Worm (Caenorhabditis elegans) whole organism, L1 larva: ENCODE measurements around the gene T01D1.5.

Experiments used
- C34B4.2 ChIP-seq: sonication (generic microtip); optimal IDR thresholded peaks from 2 replicates; lab custom pipeline; 2017; ENCODE audit warnings: mild to moderate bottlenecking, missing genetic modification characterization, missing compliant biosample characterization
- Y116A8C.19 ChIP-seq: sonication (generic microtip); optimal IDR thresholded peaks from 2 replicates; lab custom pipeline; 2016; ENCODE audit warnings: missing compliant biosample characterization, missing genetic modification characterization, borderline replicate concordance
- aha-1 ChIP-seq: fragments of 150-350 bp; optimal IDR thresholded peaks from 2 replicates; lab custom pipeline; 2014; ENCODE audit warnings: missing biosample characterization, missing genetic modification characterization
- ceh-82 ChIP-seq, 3 experiments: fragments of 150-350 bp in 1 of 3; sonication (generic microtip) in 2 of 3; optimal IDR thresholded peaks; 2 replicates each; lab custom pipeline; 2014 to 2017; ENCODE audit warnings: missing biosample characterization in 3 of 3, missing genetic modification characterization in 3 of 3
- ceh-88 ChIP-seq: fragments of 200-800 bp; sonication (Bioruptor generic); IDR thresholded peaks from 2 replicates; pipeline ENCODE4 v1.3.6; 2022; ENCODE audit warnings: missing genetic modification characterization, missing compliant biosample characterization
- ces-1 ChIP-seq: fragments of 150-350 bp; optimal IDR thresholded peaks from 2 replicates; lab custom pipeline; 2014; ENCODE audit warnings: missing biosample characterization, missing genetic modification reagents, missing genetic modification characterization
- dpl-1 ChIP-seq, 3 experiments: fragments of 150-350 bp in 2 of 3; sonication (generic microtip) in 1 of 3; optimal IDR thresholded peaks; 2 replicates each; lab custom pipeline; 2014 to 2017; ENCODE audit warnings: missing biosample characterization in 3 of 3, missing genetic modification characterization in 3 of 3, missing genetic modification reagents in 3 of 3
- efl-1 ChIP-seq, 4 experiments: fragments of 150-350 bp; optimal IDR thresholded peaks in 3 of 4; peaks in 1 of 4; 1 replicate in 1 of 4; 2 replicates in 3 of 4; lab custom pipeline; 2014; ENCODE audit warnings: missing biosample characterization in 2 of 4, missing genetic modification characterization in 2 of 4, missing genetic modification reagents in 2 of 4
- egl-27 ChIP-seq, 2 experiments: fragments of 150-350 bp in 1 of 2; sonication (generic microtip); optimal IDR thresholded peaks; 3 replicates each; lab custom pipeline; 2017 to 2018; ENCODE audit warnings: missing biosample characterization in 2 of 2, missing genetic modification characterization in 2 of 2, missing genetic modification reagents in 2 of 2
- elt-2 ChIP-seq: sonication (generic microtip); optimal IDR thresholded peaks from 2 replicates; lab custom pipeline; 2016; ENCODE audit warnings: missing genetic modification characterization, mild to moderate bottlenecking, inconsistent platforms, missing compliant biosample characterization, missing genetic modification reagents
- elt-3 ChIP-seq, 6 experiments: fragments of 150-350 bp in 1 of 6; sonication (generic microtip); optimal IDR thresholded peaks; 2 replicates each; lab custom pipeline; 2017 to 2018; ENCODE audit warnings: missing biosample characterization in 6 of 6, missing genetic modification characterization in 6 of 6, inconsistent platforms in 1 of 6
- ets-5 ChIP-seq: fragments of 200-800 bp; sonication (Bioruptor generic); IDR thresholded peaks from 2 replicates; pipeline ENCODE4 v1.3.6; 2022; ENCODE audit warnings: missing genetic modification characterization, missing compliant biosample characterization
- fkh-10 ChIP-seq: sonication (generic microtip); optimal IDR thresholded peaks from 2 replicates; lab custom pipeline; 2017; ENCODE audit warnings: missing biosample characterization, missing genetic modification reagents, missing genetic modification characterization
- fkh-4 ChIP-seq: sonication (generic microtip); optimal IDR thresholded peaks from 2 replicates; lab custom pipeline; 2016; ENCODE audit warnings: missing compliant biosample characterization, missing genetic modification characterization, borderline replicate concordance
- fkh-8 ChIP-seq: sonication (generic microtip); optimal IDR thresholded peaks from 2 replicates; lab custom pipeline; 2016; ENCODE audit warnings: mild to moderate bottlenecking, missing genetic modification characterization, missing compliant biosample characterization
- fos-1 ChIP-seq: fragments of 150-350 bp; optimal IDR thresholded peaks from 2 replicates; lab custom pipeline; 2014; ENCODE audit warnings: missing biosample characterization, missing genetic modification characterization
- hlh-17 ChIP-seq: fragments of 200-800 bp; sonication (Bioruptor generic); optimal IDR thresholded peaks from 2 replicates; lab custom pipeline; 2018; ENCODE audit warnings: missing genetic modification characterization, mild to moderate bottlenecking, missing compliant biosample characterization, moderate library complexity, borderline replicate concordance
- hpl-2 ChIP-seq: fragments of 150-350 bp; optimal IDR thresholded peaks from 2 replicates; lab custom pipeline; 2014; ENCODE audit warnings: missing biosample characterization, missing genetic modification reagents, missing genetic modification characterization
- irx-1 ChIP-seq: sonication (generic microtip); optimal IDR thresholded peaks from 2 replicates; lab custom pipeline; 2016; ENCODE audit warnings: missing genetic modification characterization, missing compliant biosample characterization
- isw-1 ChIP-seq: fragments of 200-800 bp; sonication (Bioruptor generic); IDR thresholded peaks from 2 replicates; pipeline ENCODE4 v1.3.6; 2022; ENCODE audit warnings: missing genetic modification characterization, missing compliant biosample characterization
- lin-14 ChIP-seq: fragments of 200-800 bp; sonication (Bioruptor generic); optimal IDR thresholded peaks from 2 replicates; lab custom pipeline; 2018; ENCODE audit warnings: mild to moderate bottlenecking, missing genetic modification characterization, moderate library complexity, missing compliant biosample characterization
- lin-35 ChIP-seq, 2 experiments: fragments of 150-350 bp; optimal IDR thresholded peaks; 2 replicates each; lab custom pipeline; 2014; ENCODE audit warnings: missing biosample characterization in 2 of 2, missing genetic modification characterization in 2 of 2, missing genetic modification reagents in 2 of 2
- lin-39 ChIP-seq: fragments of 150-350 bp; optimal IDR thresholded peaks from 2 replicates; lab custom pipeline; 2014; ENCODE audit warnings: missing biosample characterization, missing genetic modification reagents, missing genetic modification characterization
- lir-3 ChIP-seq: sonication (generic microtip); optimal IDR thresholded peaks from 2 replicates; lab custom pipeline; 2016; ENCODE audit warnings: mild to moderate bottlenecking, missing genetic modification characterization, moderate library complexity, missing compliant biosample characterization; ENCODE audit not compliant: poor library complexity
- mab-9 ChIP-seq: fragments of 200-800 bp; sonication (Bioruptor generic); IDR thresholded peaks from 2 replicates; pipeline ENCODE4 v1.3.6; 2022; ENCODE audit warnings: missing genetic modification reagents, missing genetic modification characterization, missing compliant biosample characterization
- mep-1 ChIP-seq: fragments of 150-350 bp; optimal IDR thresholded peaks from 2 replicates; lab custom pipeline; 2014; ENCODE audit warnings: missing biosample characterization, missing genetic modification characterization
- nhr-11 ChIP-seq: fragments of 150-350 bp; optimal IDR thresholded peaks from 2 replicates; lab custom pipeline; 2014; ENCODE audit warnings: missing biosample characterization, missing genetic modification characterization
- nhr-12 ChIP-seq: sonication (generic microtip); optimal IDR thresholded peaks from 2 replicates; lab custom pipeline; 2017; ENCODE audit warnings: missing biosample characterization, missing genetic modification characterization
- nhr-19 ChIP-seq: fragments of 200-800 bp; sonication (Bioruptor generic); conservative IDR thresholded peaks from 2 replicates; pipeline ENCODE4 v1.3.6; 2022; ENCODE audit warnings: missing genetic modification characterization, missing compliant biosample characterization
- nhr-20 ChIP-seq: sonication (generic microtip); optimal IDR thresholded peaks from 2 replicates; lab custom pipeline; 2016; ENCODE audit warnings: mild to moderate bottlenecking, missing genetic modification characterization, missing compliant biosample characterization
- nhr-47 ChIP-seq: sonication (generic microtip); optimal IDR thresholded peaks from 2 replicates; lab custom pipeline; 2016; ENCODE audit warnings: mild to moderate bottlenecking, missing genetic modification characterization, moderate library complexity, missing compliant biosample characterization
- nhr-71 ChIP-seq: sonication (generic microtip); optimal IDR thresholded peaks from 2 replicates; lab custom pipeline; 2016; ENCODE audit warnings: mild to moderate bottlenecking, missing genetic modification characterization, moderate library complexity, missing compliant biosample characterization
- nhr-84 ChIP-seq: sonication (generic microtip); optimal IDR thresholded peaks from 2 replicates; lab custom pipeline; 2017; ENCODE audit warnings: missing biosample characterization, missing genetic modification characterization
- nhr-90 ChIP-seq: sonication (generic microtip); optimal IDR thresholded peaks from 2 replicates; lab custom pipeline; 2016; ENCODE audit warnings: mild to moderate bottlenecking, missing genetic modification characterization, missing compliant biosample characterization; ENCODE audit not compliant: poor library complexity
- pag-3 ChIP-seq: sonication (generic microtip); optimal IDR thresholded peaks from 2 replicates; lab custom pipeline; 2017; ENCODE audit warnings: missing genetic modification characterization, mild to moderate bottlenecking, missing compliant biosample characterization, antibody characterized with exemption, borderline replicate concordance; ENCODE audit not compliant: insufficient read depth
- pax-3 ChIP-seq: fragments of 200-800 bp; sonication (Bioruptor generic); optimal IDR thresholded peaks from 2 replicates; lab custom pipeline; 2018; ENCODE audit warnings: mild to moderate bottlenecking, missing genetic modification characterization, moderate library complexity, missing compliant biosample characterization
- rnt-1 ChIP-seq: sonication (generic microtip); optimal IDR thresholded peaks from 2 replicates; lab custom pipeline; 2016; ENCODE audit warnings: mild to moderate bottlenecking, missing genetic modification characterization, moderate library complexity, missing compliant biosample characterization
- skn-1 ChIP-seq: fragments of 150-350 bp; optimal IDR thresholded peaks from 2 replicates; lab custom pipeline; 2014; ENCODE audit warnings: missing biosample characterization, missing genetic modification characterization
- snpc-4 ChIP-seq: fragments of 150-350 bp; optimal IDR thresholded peaks from 2 replicates; lab custom pipeline; 2014; ENCODE audit warnings: missing biosample characterization, missing genetic modification characterization
- snu-23 ChIP-seq: sonication (generic microtip); optimal IDR thresholded peaks from 2 replicates; lab custom pipeline; 2016; ENCODE audit warnings: missing genetic modification characterization, missing compliant biosample characterization
- sox-4 ChIP-seq: sonication (generic microtip); optimal IDR thresholded peaks from 2 replicates; lab custom pipeline; 2016; ENCODE audit warnings: missing genetic modification characterization, missing compliant biosample characterization
- sptf-1 ChIP-seq: fragments of 150-350 bp; optimal IDR thresholded peaks from 2 replicates; lab custom pipeline; 2014; ENCODE audit warnings: missing biosample characterization, missing genetic modification characterization
- swsn-7 ChIP-seq: sonication (generic microtip); optimal IDR thresholded peaks from 2 replicates; lab custom pipeline; 2016; ENCODE audit warnings: missing genetic modification characterization, missing compliant biosample characterization
- unc-130 ChIP-seq: fragments of 150-350 bp; optimal IDR thresholded peaks from 2 replicates; lab custom pipeline; 2017; ENCODE audit warnings: missing biosample characterization, missing genetic modification characterization, inconsistent platforms
- unc-30 ChIP-seq: sonication (generic microtip); optimal IDR thresholded peaks from 2 replicates; lab custom pipeline; 2017; ENCODE audit warnings: missing biosample characterization, missing genetic modification characterization
- unc-86 ChIP-seq: sonication (generic microtip); optimal IDR thresholded peaks from 2 replicates; lab custom pipeline; 2016; ENCODE audit warnings: missing genetic modification characterization, missing compliant biosample characterization
- unc-98 ChIP-seq: fragments of 200-800 bp; sonication (Bioruptor generic); IDR thresholded peaks from 2 replicates; pipeline ENCODE4 v1.3.6; 2022; ENCODE audit warnings: missing genetic modification characterization, missing compliant biosample characterization
- xbp-1 ChIP-seq: sonication (generic microtip); optimal IDR thresholded peaks from 2 replicates; lab custom pipeline; 2016; ENCODE audit warnings: missing genetic modification characterization, missing compliant biosample characterization
- zag-1 ChIP-seq: fragments of 150-350 bp; optimal IDR thresholded peaks from 2 replicates; lab custom pipeline; 2014; ENCODE audit warnings: missing biosample characterization, missing genetic modification characterization
- zip-4 ChIP-seq: fragments of 200-800 bp; sonication (Bioruptor generic); optimal IDR thresholded peaks from 2 replicates; lab custom pipeline; 2018; ENCODE audit warnings: mild to moderate bottlenecking, missing genetic modification characterization, moderate library complexity, missing compliant biosample characterization
- ztf-11 ChIP-seq, 2 experiments: sonication (generic microtip); optimal IDR thresholded peaks; 2 replicates each; lab custom pipeline; 2016 to 2017; ENCODE audit warnings: missing genetic modification characterization in 2 of 2, missing biosample characterization in 1 of 2, missing compliant biosample characterization in 1 of 2

Gene T01D1.5

DNA sequence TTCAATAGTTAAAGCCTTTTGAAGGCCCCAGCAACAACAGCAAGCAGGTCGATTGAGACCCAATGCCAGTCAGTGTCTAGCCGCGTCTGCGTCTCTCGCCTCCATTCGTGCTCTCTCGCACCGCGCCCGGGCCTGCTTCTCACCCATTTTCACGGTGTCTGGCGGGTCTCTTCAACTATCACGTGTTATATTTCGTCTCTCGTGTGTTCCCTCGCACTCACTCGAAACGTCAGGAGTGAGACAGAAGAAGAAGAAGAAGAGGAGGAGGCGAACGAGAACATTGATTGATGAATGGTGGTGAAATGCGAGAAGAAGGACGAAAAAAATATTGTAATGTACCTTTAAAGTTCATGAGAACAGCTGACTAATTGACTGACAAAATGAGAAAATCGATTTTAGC, 32.3 kb upstream of the T01D1.5 start (continued):
- TF ChIP-seq egl-27 (tag; optimal IDR thresholded peaks at IDR 0.05; lab: Kevin White, UChicago): no peak
- TF ChIP-seq nhr-90: peak; percentile 70
- no peak for TF ChIP-seq Y116A8C.19 (tag; lab: Kevin White, UChicago)
- no peak for TF ChIP-seq fkh-4 (tag; lab: Kevin White, UChicago)
- TF ChIP-seq sox-4: no peak
- TF ChIP-seq zag-1 (tag; lab: Kevin White, UChicago): no peak
- no peak for TF ChIP-seq lir-3 (tag; lab: Kevin White, UChicago)
- TF ChIP-seq pag-3 (tag; lab: Kevin White, UChicago): no peak
- no peak for TF ChIP-seq nhr-12 (tag; lab: Kevin White, UChicago)
- TF ChIP-seq snpc-4 (tag; lab: Kevin White, UChicago): no peak
- peak; percentile 90 for TF ChIP-seq snu-23 (GFP tag; lab: Kevin White, UChicago)
- TF ChIP-seq C34B4.2: no peak
- no peak for TF ChIP-seq fkh-10
- TF ChIP-seq hlh-17 (GFP tag; lab: Kevin White, UChicago): no peak
- peak; percentile 81 to 85 for TF ChIP-seq lin-35 (GFP tag; optimal IDR thresholded peaks at IDR 0.05; lab: Kevin White, UChicago)
- TF ChIP-seq zip-4 (GFP tag; lab: Kevin White, UChicago): no peak
- peak; percentile 71 for TF ChIP-seq swsn-7
- TF ChIP-seq irx-1 (tag; lab: Kevin White, UChicago): peak; percentile 52
- TF ChIP-seq elt-3 (tag; optimal IDR thresholded peaks at IDR 0.05; lab: Kevin White, UChicago): peak in 3 of 6 experiments; percentile 7 to 25 (median 15)
- peak; percentile 76 for TF ChIP-seq rnt-1
- no peak for TF ChIP-seq nhr-11 (tag; lab: Kevin White, UChicago)
- no peak for TF ChIP-seq sptf-1 (tag; lab: Kevin White, UChicago)
- peak; percentile 58 to 78 (median 72) for TF ChIP-seq dpl-1 (GFP tag; optimal IDR thresholded peaks at IDR 0.05; lab: Kevin White, UChicago)
- no peak for TF ChIP-seq mab-9 (GFP tag; lab: Robert Waterston, UW)
- peak; percentile 38 for TF ChIP-seq fos-1
- peak; percentile 77 for TF ChIP-seq mep-1
- TF ChIP-seq nhr-19 (GFP tag; lab: Robert Waterston, UW): peak; percentile 70
- peak; percentile 52 to 69 (median 67) for TF ChIP-seq ceh-82 (tag; optimal IDR thresholded peaks at IDR 0.05; lab: Kevin White, UChicago)
- no peak for TF ChIP-seq unc-130
- TF ChIP-seq ztf-11 (tag; optimal IDR thresholded peaks at IDR 0.05; lab: Kevin White, UChicago): peak in 1 of 2 experiments; percentile 62
- no peak for TF ChIP-seq ces-1
- no peak for TF ChIP-seq ets-5 (GFP tag; lab: Robert Waterston, UW)
- TF ChIP-seq ceh-88 (GFP tag; lab: Robert Waterston, UW): no peak
- no peak for TF ChIP-seq unc-30
- no peak for TF ChIP-seq unc-98 (GFP tag; lab: Robert Waterston, UW)
- no peak for TF ChIP-seq nhr-84 (tag; lab: Kevin White, UChicago)
- peak; percentile 68 for TF ChIP-seq unc-86
- TF ChIP-seq isw-1 (GFP tag; lab: Robert Waterston, UW): peak; percentile 26; the same call in 1 of the 2 replicates
- TF ChIP-seq lin-39 (tag; lab: Kevin White, UChicago): no peak
- peak; percentile 82 to 89 for TF ChIP-seq efl-1 (optimal IDR thresholded peaks at IDR 0.05; lab: Kevin White, UChicago)
- peak; percentile 72 to 97 for TF ChIP-seq efl-1 (GFP tag; optimal IDR thresholded peaks at IDR 0.05 in 1 of 2; lab: Kevin White, UChicago)
- TF ChIP-seq lin-14 (GFP tag; lab: Kevin White, UChicago): peak; percentile 96
- no peak for TF ChIP-seq aha-1 (tag; lab: Kevin White, UChicago)
- no peak for TF ChIP-seq hpl-2 (GFP tag; lab: Kevin White, UChicago)
- peak; percentile 79 for TF ChIP-seq nhr-20
- peak; percentile 72 for TF ChIP-seq skn-1 (tag; lab: Kevin White, UChicago)
- peak; percentile 5 for TF ChIP-seq elt-2 (tag; lab: Kevin White, UChicago)
- no peak for TF ChIP-seq pax-3 (tag; lab: Kevin White, UChicago)
- peak; percentile 57 for TF ChIP-seq xbp-1
- TF ChIP-seq nhr-71 (tag; lab: Kevin White, UChicago): peak; percentile 90
- TF ChIP-seq nhr-47 (tag; lab: Kevin White, UChicago): peak; percentile 80
- peak; percentile 68 for TF ChIP-seq fkh-8
